Fruit fly (Drosophila melanogaster): ENCODE results near the gene CG44037.

DNA sequence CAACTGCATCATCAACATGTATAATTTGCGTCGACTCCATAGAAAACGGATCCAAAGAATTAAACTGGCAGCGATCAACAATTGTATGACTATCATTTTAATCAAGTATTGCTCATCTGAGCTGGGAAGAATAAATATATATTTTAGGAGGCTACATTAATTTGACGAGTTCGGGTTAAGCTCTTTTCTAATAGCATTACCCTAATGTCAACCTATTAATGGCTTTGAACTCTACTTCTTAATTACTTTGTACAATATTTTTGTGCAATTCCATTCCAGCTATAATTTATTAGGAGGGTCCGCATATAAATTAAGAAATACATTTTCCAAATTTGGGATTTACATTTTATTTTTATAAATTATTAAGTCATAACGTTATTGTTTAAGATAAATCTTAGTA lies 21.7 kb upstream of the CG44037 start, which contains the start of gene Cyp313a2:
- no peak for TF ChIP-seq h (optimal IDR thresholded peaks at IDR 0.05)
- TF ChIP-seq psq (optimal IDR thresholded peaks at IDR 0.05): no peak
- TF ChIP-seq Myc (optimal IDR thresholded peaks at IDR 0.05): no peak
- no peak for TF ChIP-seq ttk (optimal IDR thresholded peaks at IDR 0.05)
- TF ChIP-seq Sin3A (optimal IDR thresholded peaks at IDR 0.05): no peak
